Worm (Caenorhabditis elegans) whole organism, late embryonic: Measurements from ENCODE around the gene C05G5.3.

Source experiments
- C08G9.2 ChIP-seq: sonication (generic microtip); optimal IDR thresholded peaks from 2 replicates; lab custom pipeline; 2016; ENCODE audit warnings: mild to moderate bottlenecking, missing genetic modification characterization, moderate library complexity, missing compliant biosample characterization
- F13H6.1 ChIP-seq: sonication (generic microtip); optimal IDR thresholded peaks from 2 replicates; lab custom pipeline; 2016; ENCODE audit warnings: missing genetic modification characterization, missing compliant biosample characterization
- K09A11.1 ChIP-seq: sonication (generic microtip); optimal IDR thresholded peaks from 2 replicates; lab custom pipeline; 2017; ENCODE audit warnings: antibody characterized with exemption, mild to moderate bottlenecking, missing genetic modification characterization, missing compliant biosample characterization; ENCODE audit not compliant: insufficient read depth
- T23F11.4 ChIP-seq: fragments of 200-800 bp; sonication (Bioruptor generic); optimal IDR thresholded peaks from 2 replicates; lab custom pipeline; 2018; ENCODE audit warnings: mild to moderate bottlenecking, missing genetic modification characterization, missing compliant biosample characterization
- ahr-1 ChIP-seq: sonication (generic microtip); optimal IDR thresholded peaks from 2 replicates; lab custom pipeline; 2016; ENCODE audit warnings: missing genetic modification characterization, missing compliant biosample characterization
- ceh-18 ChIP-seq: sonication (generic microtip); optimal IDR thresholded peaks from 2 replicates; lab custom pipeline; 2016; ENCODE audit warnings: missing genetic modification characterization, missing compliant biosample characterization
- ceh-24 ChIP-seq: sonication (generic microtip); optimal IDR thresholded peaks from 2 replicates; lab custom pipeline; 2016; ENCODE audit warnings: mild to moderate bottlenecking, missing genetic modification characterization, missing compliant biosample characterization
- ceh-34 ChIP-seq: sonication (generic microtip); optimal IDR thresholded peaks from 2 replicates; lab custom pipeline; 2016; ENCODE audit warnings: mild to moderate bottlenecking, missing genetic modification characterization, missing compliant biosample characterization
- ceh-45 ChIP-seq: fragments of 200-800 bp; sonication (Bioruptor generic); IDR thresholded peaks from 2 replicates; pipeline ENCODE4 v1.3.6; 2022; ENCODE audit warnings: missing genetic modification reagents, missing genetic modification characterization, missing compliant biosample characterization
- ceh-48 ChIP-seq: sonication (generic microtip); optimal IDR thresholded peaks from 2 replicates; lab custom pipeline; 2016; ENCODE audit warnings: missing genetic modification characterization, inconsistent platforms, missing compliant biosample characterization
- ceh-9 ChIP-seq: sonication (generic microtip); optimal IDR thresholded peaks from 2 replicates; lab custom pipeline; 2016; ENCODE audit warnings: mild to moderate bottlenecking, missing genetic modification characterization, inconsistent platforms, missing compliant biosample characterization
- dmd-4 ChIP-seq: sonication (generic microtip); optimal IDR thresholded peaks from 2 replicates; lab custom pipeline; 2016; ENCODE audit warnings: borderline replicate concordance, missing genetic modification characterization, missing compliant biosample characterization
- elt-2 ChIP-seq: sonication (generic microtip); optimal IDR thresholded peaks from 2 replicates; lab custom pipeline; 2016; ENCODE audit warnings: missing genetic modification reagents, missing genetic modification characterization, missing compliant biosample characterization
- fkh-10 ChIP-seq: fragments of 150-350 bp; optimal IDR thresholded peaks from 2 replicates; lab custom pipeline; 2014; ENCODE audit warnings: missing biosample characterization, missing genetic modification reagents, missing genetic modification characterization
- hlh-13 ChIP-seq: fragments of 200-800 bp; sonication (Bioruptor generic); optimal IDR thresholded peaks from 2 replicates; lab custom pipeline; 2018; ENCODE audit warnings: mild to moderate bottlenecking, missing genetic modification characterization, missing compliant biosample characterization
- hlh-15 ChIP-seq: sonication (generic microtip); optimal IDR thresholded peaks from 2 replicates; lab custom pipeline; 2016; ENCODE audit warnings: missing genetic modification characterization, missing compliant biosample characterization
- hlh-8 ChIP-seq: sonication (generic microtip); optimal IDR thresholded peaks from 2 replicates; lab custom pipeline; 2016; ENCODE audit warnings: missing genotype, missing genetic modification characterization, missing compliant biosample characterization
- lim-6 ChIP-seq: sonication (generic microtip); optimal IDR thresholded peaks from 2 replicates; lab custom pipeline; 2016; ENCODE audit warnings: missing genetic modification characterization, missing compliant biosample characterization
- lin-11 ChIP-seq: fragments of 200-800 bp; sonication (Bioruptor generic); optimal IDR thresholded peaks from 2 replicates; lab custom pipeline; 2018; ENCODE audit warnings: mild to moderate bottlenecking, missing genetic modification characterization, missing compliant biosample characterization
- madf-2 ChIP-seq: sonication (generic microtip); optimal IDR thresholded peaks from 2 replicates; lab custom pipeline; 2017; ENCODE audit warnings: missing genetic modification characterization, missing compliant biosample characterization
- mec-3 ChIP-seq: sonication (generic microtip); optimal IDR thresholded peaks from 2 replicates; lab custom pipeline; 2016; ENCODE audit warnings: borderline replicate concordance, missing genetic modification characterization, missing compliant biosample characterization
- nhr-232 ChIP-seq: sonication (generic microtip); optimal IDR thresholded peaks from 2 replicates; lab custom pipeline; 2016; ENCODE audit warnings: missing genetic modification characterization, missing compliant biosample characterization
- odd-2 ChIP-seq: sonication (generic microtip); optimal IDR thresholded peaks from 2 replicates; lab custom pipeline; 2017; ENCODE audit warnings: antibody characterized with exemption, mild to moderate bottlenecking, missing genetic modification characterization, missing compliant biosample characterization
- pat-9 ChIP-seq: fragments of 200-800 bp; sonication (Bioruptor generic); optimal IDR thresholded peaks from 2 replicates; lab custom pipeline; 2018; ENCODE audit warnings: mild to moderate bottlenecking, missing genetic modification characterization, moderate library complexity, missing compliant biosample characterization
- pax-1 ChIP-seq: fragments of 150-350 bp; optimal IDR thresholded peaks from 2 replicates; lab custom pipeline; 2014; ENCODE audit warnings: missing biosample characterization, missing genetic modification characterization
- pha-4 ChIP-seq: fragments of 150-350 bp; optimal IDR thresholded peaks from 2 replicates; lab custom pipeline; 2018; ENCODE audit warnings: missing biosample characterization, missing genetic modification reagents, missing genetic modification characterization
- ref-2 ChIP-seq: sonication (generic microtip); optimal IDR thresholded peaks from 2 replicates; lab custom pipeline; 2016; ENCODE audit warnings: missing genetic modification characterization, missing compliant biosample characterization
- sox-4 ChIP-seq: sonication (generic microtip); optimal IDR thresholded peaks from 2 replicates; lab custom pipeline; 2017; ENCODE audit warnings: mild to moderate bottlenecking, missing genetic modification characterization, inconsistent platforms, missing compliant biosample characterization
- tbx-2 ChIP-seq: sonication (generic microtip); optimal IDR thresholded peaks from 2 replicates; lab custom pipeline; 2016; ENCODE audit warnings: missing genetic modification characterization, missing compliant biosample characterization
- unc-3 ChIP-seq, 2 experiments: fragments of 200-800 bp in 1 of 2; sonication (Bioruptor generic) in 1 of 2; sonication (generic microtip) in 1 of 2; conservative IDR thresholded peaks in 1 of 2; optimal IDR thresholded peaks in 1 of 2; 2 replicates each; pipeline versions ENCODE4 v1.3.6 to Lab custom; 2016 to 2022; ENCODE audit warnings: missing compliant biosample characterization in 2 of 2, missing genetic modification characterization in 2 of 2, missing genetic modification reagents in 1 of 2
- unc-42 ChIP-seq: sonication (generic microtip); optimal IDR thresholded peaks from 2 replicates; lab custom pipeline; 2016; ENCODE audit warnings: missing genotype, missing genetic modification characterization, missing compliant biosample characterization
- unc-55 ChIP-seq: sonication (generic microtip); optimal IDR thresholded peaks from 2 replicates; lab custom pipeline; 2017; ENCODE audit warnings: missing biosample characterization, missing genetic modification reagents, missing genetic modification characterization
- ztf-16 ChIP-seq: sonication (generic microtip); optimal IDR thresholded peaks from 2 replicates; lab custom pipeline; 2017; ENCODE audit warnings: missing genetic modification characterization, missing compliant biosample characterization

C05G5.3 gene

DNA sequence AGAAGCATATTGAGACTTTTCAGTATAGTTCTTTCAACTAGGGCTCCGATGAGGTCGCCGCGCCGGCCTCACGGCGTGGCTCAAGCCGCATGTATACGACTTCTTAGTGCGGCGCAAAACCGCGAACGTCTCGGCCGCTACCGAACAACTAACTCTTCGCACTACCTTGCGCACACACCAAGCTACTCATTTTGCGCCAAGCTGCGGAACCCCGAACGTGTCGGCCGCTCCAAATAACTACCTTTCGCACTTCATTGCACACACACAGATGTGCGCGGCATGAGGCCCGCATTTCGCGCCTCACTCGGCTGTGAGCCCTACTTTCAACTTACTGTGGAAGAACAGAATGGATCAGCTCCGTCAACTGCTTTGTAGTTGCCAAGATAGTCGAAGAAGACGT, 16.0 kb upstream of the C05G5.3 start:
- TF ChIP-seq T23F11.4 (GFP tag; lab: Kevin White, UChicago) (no peak), ceh-34 (tag; lab: Kevin White, UChicago) (no peak), ceh-24 (no peak), nhr-232 (no peak), ahr-1 (tag; lab: Kevin White, UChicago) (no peak), pat-9 (no peak), hlh-15 (tag; lab: Kevin White, UChicago) (no peak), lim-6 (tag; lab: Kevin White, UChicago) (no peak), dmd-4 (tag; lab: Kevin White, UChicago) (no peak), unc-55 (GFP tag; lab: Kevin White, UChicago) (no peak)

DNA sequence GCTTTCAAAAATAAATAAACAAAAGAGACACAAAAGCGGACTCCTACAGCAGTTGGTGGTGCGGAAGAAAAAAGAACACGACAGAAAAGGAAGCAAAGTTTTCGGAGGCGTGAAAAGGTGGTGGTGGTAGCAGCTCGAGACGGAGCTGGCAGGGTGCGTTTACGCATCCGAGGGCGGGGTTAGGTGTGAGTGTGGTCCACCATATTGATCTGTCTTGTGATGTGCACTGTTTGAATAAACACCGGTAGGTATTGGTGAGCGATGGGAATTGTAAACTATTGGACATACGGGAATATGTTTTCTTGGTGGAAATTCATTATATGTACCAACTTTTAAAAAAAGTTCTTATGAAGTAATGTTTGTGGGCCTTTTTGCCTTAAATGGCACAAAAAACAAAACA, 9.2 kb upstream of the C05G5.3 start, which contains the start of gene C05G5.5:
Gene C05G5.5 (minus strand): TSS at position 101 of the 400 bp plus-strand sequence.
- TF ChIP-seq pax-1 (tag; lab: Kevin White, UChicago): no peak
- TF ChIP-seq mec-3 (tag; lab: Kevin White, UChicago): no peak
- no peak for TF ChIP-seq K09A11.1 (tag; lab: Kevin White, UChicago)
- TF ChIP-seq elt-2 (tag; lab: Kevin White, UChicago): no peak
- TF ChIP-seq sox-4 (tag; lab: Kevin White, UChicago): no peak

DNA sequence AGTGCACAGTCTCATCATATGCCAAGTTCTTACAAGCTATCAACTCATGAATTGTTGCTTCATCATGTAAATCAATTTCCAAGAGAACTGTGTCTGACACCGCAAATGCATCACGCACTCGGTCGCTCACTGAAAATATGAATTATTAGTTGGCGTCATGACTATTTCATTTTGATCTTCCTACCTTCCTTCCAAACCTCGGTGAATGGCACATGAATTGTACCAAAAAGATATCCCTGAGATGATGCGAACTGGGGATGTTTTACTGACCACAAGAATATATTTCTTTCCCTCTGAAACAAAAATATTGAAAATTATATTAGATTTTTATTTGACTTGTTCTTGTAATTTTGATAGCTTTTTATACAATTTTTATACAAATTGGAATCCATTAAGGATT, 8.4 kb upstream of the C05G5.3 start:
- TF ChIP-seq pax-1 (tag; lab: Kevin White, UChicago) (no peak), C08G9.2 (no peak), madf-2 (no peak), T23F11.4 (GFP tag; lab: Kevin White, UChicago) (no peak), unc-55 (GFP tag; lab: Kevin White, UChicago) (no peak), lin-11 (tag; lab: Kevin White, UChicago) (no peak), unc-3 (GFP tag; conservative IDR thresholded peaks at IDR 0.05; lab: Robert Waterston, UW) (no peak), unc-3 (tag; optimal IDR thresholded peaks at IDR 0.05; lab: Kevin White, UChicago) (no peak), dmd-4 (tag; lab: Kevin White, UChicago) (no peak), ceh-45 (GFP tag; lab: Robert Waterston, UW) (no peak), unc-42 (tag; lab: Kevin White, UChicago) (no peak), F13H6.1 (tag; lab: Kevin White, UChicago) (no peak), ceh-9 (tag; lab: Kevin White, UChicago) (no peak), ceh-48 (tag; lab: Kevin White, UChicago) (no peak), tbx-2 (no peak), fkh-10 (GFP tag; lab: Kevin White, UChicago) (no peak), hlh-13 (GFP tag; lab: Kevin White, UChicago) (no peak), lim-6 (tag; lab: Kevin White, UChicago) (no peak), odd-2 (tag; lab: Kevin White, UChicago) (no peak)

DNA sequence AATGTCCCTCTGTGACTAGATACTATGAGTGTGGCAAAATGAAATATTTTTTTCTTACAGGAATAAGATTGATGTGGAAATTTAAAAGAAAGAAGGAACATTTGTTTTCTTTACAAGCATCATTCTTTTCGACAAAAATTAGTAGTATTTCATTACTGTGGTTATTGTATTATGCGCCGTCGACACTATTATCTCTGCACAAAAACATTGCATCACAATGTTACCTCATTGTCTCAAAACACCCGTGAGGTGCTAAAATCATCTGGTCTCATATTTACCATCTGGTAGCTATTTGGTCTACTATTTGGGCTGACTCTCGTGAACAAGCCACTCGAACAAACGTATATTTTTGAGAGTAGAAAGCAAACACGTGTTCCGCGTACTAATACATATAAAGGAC, 7.7 kb upstream of the C05G5.3 start:
- no peak for TF ChIP-seq ceh-18 (tag; lab: Kevin White, UChicago)
- no peak for TF ChIP-seq unc-3 (GFP tag; conservative IDR thresholded peaks at IDR 0.05; lab: Robert Waterston, UW)
- no peak for TF ChIP-seq unc-3 (tag; optimal IDR thresholded peaks at IDR 0.05; lab: Kevin White, UChicago)
- TF ChIP-seq ztf-16 (tag; lab: Kevin White, UChicago): no peak
- TF ChIP-seq ceh-34 (tag; lab: Kevin White, UChicago): no peak
- TF ChIP-seq pat-9: no peak
- TF ChIP-seq ceh-24: no peak
- no peak for TF ChIP-seq pha-4 (tag; lab: Kevin White, UChicago)
- TF ChIP-seq hlh-15 (tag; lab: Kevin White, UChicago): no peak
- no peak for TF ChIP-seq hlh-8 (tag; lab: Kevin White, UChicago)
- no peak for TF ChIP-seq ref-2 (tag; lab: Kevin White, UChicago)
